Fruit fly (Drosophila melanogaster) whole organism, embryonic: ENCODE data around the gene CG15891.

ENCODE experiments used
- Poxn ChIP-seq: fragments of 200-800 bp; sonication (Bioruptor generic); IDR thresholded peaks from 2 replicates; pipeline ENCODE4 v1.3.6; 2022; ENCODE audit warnings: missing biosample characterization, missing genetic modification characterization
- peb ChIP-seq: fragments of 200-800 bp; sonication (Bioruptor generic); IDR thresholded peaks from 2 replicates; pipeline ENCODE4 v1.3.6; 2022; ENCODE audit warnings: missing biosample characterization, missing genetic modification characterization

DNA sequence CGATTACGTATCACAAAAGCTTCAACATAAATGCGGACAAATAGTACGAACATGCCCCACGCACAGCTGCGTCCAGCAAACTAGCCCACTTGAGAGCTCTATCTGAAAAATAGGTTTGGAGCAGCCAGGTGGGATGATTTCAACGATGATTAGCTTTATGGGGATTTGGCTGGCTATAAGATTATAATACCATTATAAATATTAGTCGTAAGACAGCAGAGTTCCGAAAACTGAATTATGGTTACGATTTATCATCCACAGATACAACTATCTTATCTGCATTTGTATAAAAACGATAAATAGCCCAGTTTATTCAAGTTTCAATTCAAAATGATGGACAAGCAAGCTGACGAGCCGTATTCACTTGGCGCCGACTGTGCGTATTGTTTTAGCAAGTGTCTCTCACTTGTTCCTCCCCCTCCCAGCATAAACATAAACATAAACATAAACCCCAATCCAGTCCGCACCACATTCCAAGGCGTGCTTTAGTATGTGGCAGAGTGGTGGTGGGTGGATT is 31.5 kb downstream of the CG15891 start:
- 0 out of 2 replicates have a peak, but pooled peaks have one; percentile 15 for TF ChIP-seq peb (GFP tag; lab: Robert Waterston, UW)
- 0 out of 2 replicates have a peak, but pooled peaks have one; percentile 15 for TF ChIP-seq Poxn (GFP tag; lab: Robert Waterston, UW)
